Fruit fly (Drosophila melanogaster) whole organism, pupa: ENCODE data around the gene polybromo.

ENCODE experiments used
- CG10348 ChIP-seq: fragments of 200-800 bp; sonication (Bioruptor generic); IDR thresholded peaks from 2 replicates; pipeline ENCODE4 v1.3.6; 2022; ENCODE audit warnings: missing biosample characterization, missing genetic modification characterization
- CG12605 ChIP-seq: fragments of 200-800 bp; sonication (Bioruptor generic); IDR thresholded peaks from 2 replicates; pipeline ENCODE4 v1.3.6; 2022; ENCODE audit warnings: missing biosample characterization, missing genetic modification characterization
- CG13204 ChIP-seq: fragments of 200-800 bp; sonication (Bioruptor generic); optimal IDR thresholded peaks from 2 replicates; lab custom pipeline; 2018; ENCODE audit warnings: missing biosample characterization, mild to moderate bottlenecking, missing genetic modification characterization, moderate library complexity
- CG14655 ChIP-seq: fragments of 200-800 bp; sonication (Bioruptor generic); optimal IDR thresholded peaks from 3 replicates; lab custom pipeline; 2017; ENCODE audit warnings: mild to moderate bottlenecking, missing biosample characterization, missing genetic modification reagents, missing genetic modification characterization
- CG15710 ChIP-seq: fragments of 200-800 bp; sonication (Bioruptor generic); optimal IDR thresholded peaks from 2 replicates; lab custom pipeline; 2018; ENCODE audit warnings: missing biosample characterization, mild to moderate bottlenecking, missing genetic modification characterization, moderate library complexity
- CG17806 ChIP-seq: fragments of 200-800 bp; sonication (Bioruptor generic); optimal IDR thresholded peaks from 2 replicates; lab custom pipeline; 2018; ENCODE audit warnings: missing biosample characterization, mild to moderate bottlenecking, missing genetic modification characterization, moderate library complexity
- CG32121 ChIP-seq: fragments of 200-800 bp; sonication (Bioruptor generic); IDR thresholded peaks from 2 replicates; pipeline ENCODE4 v1.3.6; 2022; ENCODE audit warnings: missing biosample characterization, missing genetic modification characterization
- CG34367 ChIP-seq: fragments of 200-800 bp; sonication (Bioruptor generic); optimal IDR thresholded peaks from 2 replicates; lab custom pipeline; 2018; ENCODE audit warnings: missing biosample characterization, mild to moderate bottlenecking, missing genetic modification characterization
- CG4496 ChIP-seq: fragments of 200-800 bp; sonication (Bioruptor generic); IDR thresholded peaks from 3 replicates; pipeline ENCODE4 v1.3.6; 2022; ENCODE audit warnings: missing biosample characterization, missing genetic modification characterization
- CG8159 ChIP-seq: fragments of 200-800 bp; sonication (Bioruptor generic); optimal IDR thresholded peaks from 3 replicates; lab custom pipeline; 2018; ENCODE audit warnings: missing biosample characterization, mild to moderate bottlenecking, missing genetic modification characterization, moderate library complexity
- CG8301 ChIP-seq: fragments of 200-800 bp; sonication (Bioruptor generic); optimal IDR thresholded peaks from 2 replicates; lab custom pipeline; 2018; ENCODE audit warnings: missing biosample characterization, mild to moderate bottlenecking, missing genetic modification characterization
- CG9948 ChIP-seq: fragments of 200-800 bp; sonication (Bioruptor generic); optimal IDR thresholded peaks from 2 replicates; lab custom pipeline; 2018; ENCODE audit warnings: missing biosample characterization, mild to moderate bottlenecking, missing genetic modification characterization, moderate library complexity
- D1 ChIP-seq: fragments of 200-800 bp; sonication (Bioruptor generic); optimal IDR thresholded peaks from 2 replicates; lab custom pipeline; 2018; ENCODE audit warnings: missing biosample characterization, mild to moderate bottlenecking, missing genetic modification characterization, moderate library complexity
- EcR ChIP-seq: fragments of 200-800 bp; sonication (Bioruptor generic); optimal IDR thresholded peaks from 3 replicates; lab custom pipeline; 2019; ENCODE audit warnings: missing biosample characterization, missing genetic modification characterization, mild to moderate bottlenecking, moderate library complexity, missing genetic modification reagents
- Ets98B ChIP-seq: fragments of 200-800 bp; sonication (Bioruptor generic); IDR thresholded peaks from 2 replicates; pipeline ENCODE4 v1.3.6; 2022; ENCODE audit warnings: missing biosample characterization, missing genetic modification characterization
- Pif1A ChIP-seq: fragments of 200-800 bp; sonication (Bioruptor generic); optimal IDR thresholded peaks from 3 replicates; lab custom pipeline; 2016; ENCODE audit warnings: missing biosample characterization, missing genetic modification characterization
- Pif1B ChIP-seq: fragments of 200-800 bp; sonication (Bioruptor generic); optimal IDR thresholded peaks from 3 replicates; lab custom pipeline; 2016; ENCODE audit warnings: missing biosample characterization, missing genetic modification characterization
- Snoo ChIP-seq: fragments of 200-800 bp; sonication (Bioruptor generic); optimal IDR thresholded peaks from 3 replicates; lab custom pipeline; 2017; ENCODE audit warnings: missing biosample characterization, mild to moderate bottlenecking, missing genetic modification characterization, inconsistent platforms
- fd96Ca ChIP-seq: fragments of 200-800 bp; sonication (Bioruptor generic); IDR thresholded peaks from 3 replicates; pipeline ENCODE4 v1.3.6; 2022; ENCODE audit warnings: missing biosample characterization, missing genetic modification characterization
- gl ChIP-seq: fragments of 200-800 bp; sonication (Bioruptor generic); optimal IDR thresholded peaks from 2 replicates; lab custom pipeline; 2018; ENCODE audit warnings: missing biosample characterization, mild to moderate bottlenecking, missing genetic modification characterization
- rn ChIP-seq: fragments of 200-800 bp; sonication (Bioruptor generic); IDR thresholded peaks from 2 replicates; pipeline ENCODE4 v1.3.6; 2022; ENCODE audit warnings: missing biosample characterization, missing genetic modification characterization

The polybromo gene

dm6 chr3R:24823061-24823460, 18.0 kb upstream of the polybromo start:
- no peak for TF ChIP-seq CG32121 (GFP tag; lab: Robert Waterston, UW)
- TF ChIP-seq CG12605 (GFP tag; lab: Robert Waterston, UW): no peak
- TF ChIP-seq D1 (tag; lab: Kevin White, UChicago): no peak
- no peak for TF ChIP-seq Snoo
- TF ChIP-seq CG8301 (tag; lab: Kevin White, UChicago): no peak
- no peak for TF ChIP-seq EcR

- TF ChIP-seq rn (GFP tag; lab: Robert Waterston, UW) (no peak), CG32121 (GFP tag; lab: Robert Waterston, UW) (0 out of 2 replicates have a peak, but pooled peaks have one; percentile 21)
- TF ChIP-seq, all 21 proteins: peak for 1
Observed at dm6 chr3R:24816993-24817854, 12.2 kb upstream of the polybromo start, which contains the start of the genes CG5808 and Saf-B. CG5808 (minus strand) TSS chr3R:24817007. Saf-B (plus strand) TSS chr3R:24817464.

DNA sequence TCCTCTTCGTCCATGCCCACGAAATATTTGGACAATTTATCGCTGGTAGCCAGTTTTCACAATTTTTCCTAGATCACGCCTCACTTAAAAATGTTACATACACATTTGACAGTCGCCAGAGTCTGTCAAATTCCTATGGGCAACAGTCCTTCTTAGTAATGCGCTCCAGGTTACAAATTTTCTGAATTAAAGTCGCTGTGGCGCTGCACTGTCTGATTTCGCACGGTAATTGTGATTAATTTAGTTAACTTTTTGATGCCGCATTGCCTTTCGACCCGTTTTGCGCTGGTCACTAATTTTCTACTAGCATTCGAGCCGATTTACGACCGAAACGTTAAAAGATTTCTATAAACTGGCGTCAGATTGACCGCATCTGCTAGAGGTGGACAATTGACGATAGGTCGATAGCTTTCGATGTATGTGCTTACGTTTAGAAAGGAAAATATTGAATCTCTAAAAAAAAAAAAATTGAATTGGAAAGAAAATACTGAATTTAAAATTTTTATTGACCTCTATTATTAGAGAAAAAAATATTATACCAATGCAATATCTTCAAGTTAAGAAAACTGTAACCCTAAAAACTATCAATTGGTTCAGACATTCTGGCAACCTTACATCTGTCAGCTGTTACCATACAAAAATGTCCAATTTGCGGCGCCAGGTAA, 8.7 kb upstream of the polybromo start, which contains the start of the genes lili and CG34150:
Gene lili, minus strand, starts transcription at position 376 of the 665 bp plus-strand sequence.
Gene CG34150, plus strand, starts transcription at position 626 of the 665 bp plus-strand sequence.
- TF ChIP-seq CG8301 (tag; lab: Kevin White, UChicago) (no peak), Pif1B (GFP tag; lab: Kevin White, UChicago) (no peak), CG17806 (tag; lab: Kevin White, UChicago) (peak; percentile 39), CG4496 (GFP tag; lab: Robert Waterston, UW) (peak; percentile 79), Ets98B (GFP tag; lab: Robert Waterston, UW) (peak; percentile 38; the same call in 1 of the 2 replicates), Pif1A (GFP tag; lab: Kevin White, UChicago) (no peak), Snoo (peak; percentile 31), CG13204 (GFP tag; lab: Kevin White, UChicago) (no peak), EcR (peak; percentile 22), CG15710 (tag; lab: Kevin White, UChicago) (peak; percentile 60), CG32121 (GFP tag; lab: Robert Waterston, UW) (peak; percentile 28; the same call in 1 of the 2 replicates), CG10348 (no peak), CG8159 (no peak), CG14655 (GFP tag; lab: Kevin White, UChicago) (no peak), CG9948 (tag; lab: Kevin White, UChicago) (peak; percentile 38), CG34367 (tag; lab: Kevin White, UChicago) (no peak), gl (tag; lab: Kevin White, UChicago) (no peak), fd96Ca (GFP tag; lab: Robert Waterston, UW) (no peak), rn (GFP tag; lab: Robert Waterston, UW) (no peak), D1 (tag; lab: Kevin White, UChicago) (no peak), CG12605 (GFP tag; lab: Robert Waterston, UW) (peak; percentile 27)

- TF ChIP-seq Pif1A (GFP tag; lab: Kevin White, UChicago): no peak
- TF ChIP-seq CG8301 (tag; lab: Kevin White, UChicago): no peak
- no peak for TF ChIP-seq CG9948 (tag; lab: Kevin White, UChicago)
- no peak for TF ChIP-seq CG34367 (tag; lab: Kevin White, UChicago)
- peak; percentile 64 for TF ChIP-seq CG12605 (GFP tag; lab: Robert Waterston, UW)
- TF ChIP-seq CG13204 (GFP tag; lab: Kevin White, UChicago): no peak
- no peak for TF ChIP-seq CG10348
Observed at dm6 chr3R:24812987-24813636, 8.1 kb upstream of the polybromo start.

dm6 chr3R:24812394-24812793, 7.3 kb upstream of the polybromo start:
- TF ChIP-seq D1 (tag; lab: Kevin White, UChicago) (no peak), CG9948 (tag; lab: Kevin White, UChicago) (no peak), CG34367 (tag; lab: Kevin White, UChicago) (no peak), fd96Ca (GFP tag; lab: Robert Waterston, UW) (no peak), CG14655 (GFP tag; lab: Kevin White, UChicago) (no peak), CG4496 (GFP tag; lab: Robert Waterston, UW) (no peak), gl (tag; lab: Kevin White, UChicago) (no peak), CG13204 (GFP tag; lab: Kevin White, UChicago) (no peak), CG8159 (no peak), rn (GFP tag; lab: Robert Waterston, UW) (no peak), Pif1A (GFP tag; lab: Kevin White, UChicago) (no peak), Ets98B (GFP tag; lab: Robert Waterston, UW) (no peak), Pif1B (GFP tag; lab: Kevin White, UChicago) (no peak), CG10348 (no peak), Snoo (no peak), CG8301 (tag; lab: Kevin White, UChicago) (no peak), CG17806 (tag; lab: Kevin White, UChicago) (no peak)
